Fruit fly (Drosophila melanogaster) whole organism, pupa: ENCODE results near the gene CG15019.

Experiments
- CG10348 ChIP-seq: fragments of 200-800 bp; sonication (Bioruptor generic); IDR thresholded peaks from 2 replicates; pipeline ENCODE4 v1.3.6; 2022; ENCODE audit warnings: missing biosample characterization, missing genetic modification characterization
- CG12605 ChIP-seq: fragments of 200-800 bp; sonication (Bioruptor generic); IDR thresholded peaks from 2 replicates; pipeline ENCODE4 v1.3.6; 2022; ENCODE audit warnings: missing biosample characterization, missing genetic modification characterization
- CG13204 ChIP-seq: fragments of 200-800 bp; sonication (Bioruptor generic); optimal IDR thresholded peaks from 2 replicates; lab custom pipeline; 2018; ENCODE audit warnings: missing biosample characterization, mild to moderate bottlenecking, missing genetic modification characterization, moderate library complexity
- CG14655 ChIP-seq: fragments of 200-800 bp; sonication (Bioruptor generic); optimal IDR thresholded peaks from 3 replicates; lab custom pipeline; 2017; ENCODE audit warnings: mild to moderate bottlenecking, missing biosample characterization, missing genetic modification reagents, missing genetic modification characterization
- CG15710 ChIP-seq: fragments of 200-800 bp; sonication (Bioruptor generic); optimal IDR thresholded peaks from 2 replicates; lab custom pipeline; 2018; ENCODE audit warnings: missing biosample characterization, mild to moderate bottlenecking, missing genetic modification characterization, moderate library complexity
- CG17806 ChIP-seq: fragments of 200-800 bp; sonication (Bioruptor generic); optimal IDR thresholded peaks from 2 replicates; lab custom pipeline; 2018; ENCODE audit warnings: missing biosample characterization, mild to moderate bottlenecking, missing genetic modification characterization, moderate library complexity
- CG32121 ChIP-seq: fragments of 200-800 bp; sonication (Bioruptor generic); IDR thresholded peaks from 2 replicates; pipeline ENCODE4 v1.3.6; 2022; ENCODE audit warnings: missing biosample characterization, missing genetic modification characterization
- CG34367 ChIP-seq: fragments of 200-800 bp; sonication (Bioruptor generic); optimal IDR thresholded peaks from 2 replicates; lab custom pipeline; 2018; ENCODE audit warnings: missing biosample characterization, mild to moderate bottlenecking, missing genetic modification characterization
- CG4496 ChIP-seq: fragments of 200-800 bp; sonication (Bioruptor generic); IDR thresholded peaks from 3 replicates; pipeline ENCODE4 v1.3.6; 2022; ENCODE audit warnings: missing biosample characterization, missing genetic modification characterization
- CG8159 ChIP-seq: fragments of 200-800 bp; sonication (Bioruptor generic); optimal IDR thresholded peaks from 3 replicates; lab custom pipeline; 2018; ENCODE audit warnings: missing biosample characterization, mild to moderate bottlenecking, missing genetic modification characterization, moderate library complexity
- CG8301 ChIP-seq: fragments of 200-800 bp; sonication (Bioruptor generic); optimal IDR thresholded peaks from 2 replicates; lab custom pipeline; 2018; ENCODE audit warnings: missing biosample characterization, mild to moderate bottlenecking, missing genetic modification characterization
- CG9948 ChIP-seq: fragments of 200-800 bp; sonication (Bioruptor generic); optimal IDR thresholded peaks from 2 replicates; lab custom pipeline; 2018; ENCODE audit warnings: missing biosample characterization, mild to moderate bottlenecking, missing genetic modification characterization, moderate library complexity
- D1 ChIP-seq: fragments of 200-800 bp; sonication (Bioruptor generic); optimal IDR thresholded peaks from 2 replicates; lab custom pipeline; 2018; ENCODE audit warnings: missing biosample characterization, mild to moderate bottlenecking, missing genetic modification characterization, moderate library complexity
- EcR ChIP-seq: fragments of 200-800 bp; sonication (Bioruptor generic); optimal IDR thresholded peaks from 3 replicates; lab custom pipeline; 2019; ENCODE audit warnings: missing biosample characterization, missing genetic modification characterization, mild to moderate bottlenecking, moderate library complexity, missing genetic modification reagents
- Ets98B ChIP-seq: fragments of 200-800 bp; sonication (Bioruptor generic); IDR thresholded peaks from 2 replicates; pipeline ENCODE4 v1.3.6; 2022; ENCODE audit warnings: missing biosample characterization, missing genetic modification characterization
- Pif1A ChIP-seq: fragments of 200-800 bp; sonication (Bioruptor generic); optimal IDR thresholded peaks from 3 replicates; lab custom pipeline; 2016; ENCODE audit warnings: missing biosample characterization, missing genetic modification characterization
- Pif1B ChIP-seq: fragments of 200-800 bp; sonication (Bioruptor generic); optimal IDR thresholded peaks from 3 replicates; lab custom pipeline; 2016; ENCODE audit warnings: missing biosample characterization, missing genetic modification characterization
- Snoo ChIP-seq: fragments of 200-800 bp; sonication (Bioruptor generic); optimal IDR thresholded peaks from 3 replicates; lab custom pipeline; 2017; ENCODE audit warnings: missing biosample characterization, mild to moderate bottlenecking, missing genetic modification characterization, inconsistent platforms
- fd96Ca ChIP-seq: fragments of 200-800 bp; sonication (Bioruptor generic); IDR thresholded peaks from 3 replicates; pipeline ENCODE4 v1.3.6; 2022; ENCODE audit warnings: missing biosample characterization, missing genetic modification characterization
- gl ChIP-seq: fragments of 200-800 bp; sonication (Bioruptor generic); optimal IDR thresholded peaks from 2 replicates; lab custom pipeline; 2018; ENCODE audit warnings: missing biosample characterization, mild to moderate bottlenecking, missing genetic modification characterization
- rn ChIP-seq: fragments of 200-800 bp; sonication (Bioruptor generic); IDR thresholded peaks from 2 replicates; pipeline ENCODE4 v1.3.6; 2022; ENCODE audit warnings: missing biosample characterization, missing genetic modification characterization

Gene CG15019

dm6 chr3L:4399905-4400304 is 6.0 kb downstream of the CG15019 start:
- TF ChIP-seq CG4496 (GFP tag; lab: Robert Waterston, UW) (0 out of 3 replicates have a peak, but pooled peaks have one; percentile 24), CG8301 (tag; lab: Kevin White, UChicago) (peak; percentile 6), CG8159 (peak; percentile 11), rn (GFP tag; lab: Robert Waterston, UW) (no peak), fd96Ca (GFP tag; lab: Robert Waterston, UW) (no peak), CG13204 (GFP tag; lab: Kevin White, UChicago) (no peak), Snoo (tag; lab: Kevin White, UChicago) (peak; percentile 2)

- TF ChIP-seq CG8301 (tag; lab: Kevin White, UChicago) (peak; percentile 77), CG34367 (tag; lab: Kevin White, UChicago) (no peak), EcR (no peak), CG32121 (GFP tag; lab: Robert Waterston, UW) (no peak), Pif1B (GFP tag; lab: Kevin White, UChicago) (peak; percentile 15), fd96Ca (GFP tag; lab: Robert Waterston, UW) (peak; percentile 60; the same call in 2 of the 3 replicates), CG13204 (GFP tag; lab: Kevin White, UChicago) (no peak), rn (GFP tag; lab: Robert Waterston, UW) (0 out of 2 replicates have a peak, but pooled peaks have one; percentile 27), CG4496 (GFP tag; lab: Robert Waterston, UW) (peak; percentile 60; the same call in 2 of the 3 replicates), CG12605 (GFP tag; lab: Robert Waterston, UW) (peak; percentile 36; the same call in 1 of the 2 replicates), CG15710 (no peak), CG8159 (no peak), Ets98B (GFP tag; lab: Robert Waterston, UW) (peak; percentile 63), gl (tag; lab: Kevin White, UChicago) (no peak), Snoo (tag; lab: Kevin White, UChicago) (no peak), Pif1A (GFP tag; lab: Kevin White, UChicago) (peak; percentile 36), CG14655 (GFP tag; lab: Kevin White, UChicago) (peak; percentile 80), D1 (tag; lab: Kevin White, UChicago) (no peak), CG9948 (peak; percentile 22), CG17806 (tag; lab: Kevin White, UChicago) (peak; percentile 15), CG10348 (GFP tag; lab: Robert Waterston, UW) (no peak)
Observed at dm6 chr3L:4397874-4398273, 8.0 kb downstream of the CG15019 start.

DNA sequence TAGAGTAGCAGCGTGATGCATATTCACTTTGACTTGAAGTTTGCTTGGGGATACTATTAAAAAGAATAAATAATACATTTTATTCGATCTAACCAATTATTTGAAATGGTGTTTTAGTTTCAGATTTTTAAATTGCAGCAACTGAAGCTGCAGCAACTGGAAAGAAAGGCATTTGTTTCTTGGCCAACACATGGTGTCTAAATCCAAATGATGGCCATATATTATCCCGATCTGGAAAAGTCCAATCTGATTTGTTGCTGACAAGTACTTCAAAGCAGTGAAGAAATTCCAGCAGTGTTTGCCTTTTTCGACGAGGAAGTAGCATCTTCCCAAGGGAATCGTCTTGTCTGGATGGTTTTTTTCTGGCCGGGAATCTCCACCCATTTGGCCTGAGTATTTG is 8.7 kb downstream of the CG15019 start:
- TF ChIP-seq Ets98B (GFP tag; lab: Robert Waterston, UW) (no peak), CG14655 (GFP tag; lab: Kevin White, UChicago) (peak; percentile 67), CG8301 (tag; lab: Kevin White, UChicago) (peak; percentile 43), CG17806 (tag; lab: Kevin White, UChicago) (no peak), fd96Ca (GFP tag; lab: Robert Waterston, UW) (no peak)

DNA sequence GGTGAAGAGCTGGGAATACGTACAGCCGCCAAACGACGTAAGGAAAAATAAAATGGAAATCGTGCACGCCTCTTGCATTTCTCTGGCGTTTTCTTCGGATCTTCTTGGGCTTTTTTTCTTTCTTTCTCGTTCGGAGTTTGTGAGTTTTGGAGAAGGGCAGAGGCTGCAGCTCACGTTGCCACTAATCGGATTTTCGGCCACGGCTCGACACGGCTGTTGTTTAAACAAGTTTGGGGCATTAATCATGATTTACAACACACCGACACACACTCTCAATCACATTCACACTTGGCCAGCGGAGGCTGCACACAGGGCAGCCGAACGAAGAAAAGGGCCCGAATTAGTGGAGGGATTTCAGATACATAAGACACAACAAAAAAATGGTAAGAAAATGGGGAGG is 9.5 kb downstream of the CG15019 start:
- TF ChIP-seq CG13204 (GFP tag; lab: Kevin White, UChicago), result no peak
- no peak for TF ChIP-seq CG8159
- TF ChIP-seq CG34367 (tag; lab: Kevin White, UChicago), result no peak
- no peak for TF ChIP-seq Snoo (tag; lab: Kevin White, UChicago)
- no peak for TF ChIP-seq D1 (tag; lab: Kevin White, UChicago)
- TF ChIP-seq gl (tag; lab: Kevin White, UChicago), result no peak
- TF ChIP-seq, all 21 proteins: peak for 0

- TF ChIP-seq CG34367 (tag; lab: Kevin White, UChicago), result no peak
- no peak for TF ChIP-seq Ets98B (GFP tag; lab: Robert Waterston, UW)
- peak; percentile 30 for TF ChIP-seq CG15710
- no peak for TF ChIP-seq EcR
- peak; percentile 30 for TF ChIP-seq CG9948
- TF ChIP-seq CG17806 (tag; lab: Kevin White, UChicago), result no peak
- no peak for TF ChIP-seq fd96Ca (GFP tag; lab: Robert Waterston, UW)
- peak; percentile 54 for TF ChIP-seq Pif1A (GFP tag; lab: Kevin White, UChicago)
- no peak for TF ChIP-seq rn (GFP tag; lab: Robert Waterston, UW)
- no peak for TF ChIP-seq CG32121 (GFP tag; lab: Robert Waterston, UW)
- TF ChIP-seq CG4496 (GFP tag; lab: Robert Waterston, UW), result no peak
- no peak for TF ChIP-seq CG13204 (GFP tag; lab: Kevin White, UChicago)
- peak; percentile 65 for TF ChIP-seq CG14655 (GFP tag; lab: Kevin White, UChicago)
- TF ChIP-seq D1 (tag; lab: Kevin White, UChicago), result no peak
- no peak for TF ChIP-seq CG10348 (GFP tag; lab: Robert Waterston, UW)
- no peak for TF ChIP-seq Pif1B (GFP tag; lab: Kevin White, UChicago)
- TF ChIP-seq CG12605 (GFP tag; lab: Robert Waterston, UW), result no peak
- peak; percentile 29 for TF ChIP-seq CG8159
- TF ChIP-seq CG8301 (tag; lab: Kevin White, UChicago), result peak; percentile 36
- peak; percentile 5 for TF ChIP-seq Snoo (tag; lab: Kevin White, UChicago)
- TF ChIP-seq gl (tag; lab: Kevin White, UChicago), result no peak
- TF ChIP-seq, all 21 proteins: peak for 7
Observed at dm6 chr3L:4395501-4396073, 10.3 kb downstream of the CG15019 start.

- peak; percentile 35 for TF ChIP-seq CG14655 (GFP tag; lab: Kevin White, UChicago)
- peak; percentile 50 for TF ChIP-seq Ets98B (GFP tag; lab: Robert Waterston, UW)
- TF ChIP-seq Snoo (tag; lab: Kevin White, UChicago), result no peak
- TF ChIP-seq CG8301 (tag; lab: Kevin White, UChicago), result peak; percentile 4
- no peak for TF ChIP-seq CG34367 (tag; lab: Kevin White, UChicago)
- TF ChIP-seq Pif1B (GFP tag; lab: Kevin White, UChicago), result no peak
- TF ChIP-seq fd96Ca (GFP tag; lab: Robert Waterston, UW), result peak; percentile 66; the same call in 2 of the 3 replicates
- 0 out of 3 replicates have a peak, but pooled peaks have one; percentile 45 for TF ChIP-seq CG4496 (GFP tag; lab: Robert Waterston, UW)
- TF ChIP-seq, all 21 proteins: peak for 5
Observed at dm6 chr3L:4393642-4394041, 12.2 kb downstream of the CG15019 start.
